Worm (Caenorhabditis elegans): ENCODE data around the gene pcm-1.

pcm-1 gene

ce11 chrV:5963696-5964095, at the start of gene pcm-1:
TSS of gene pcm-1 (minus strand) at chrV:5963882.
- TF ChIP-seq ceh-16 (tag; optimal IDR thresholded peaks at IDR 0.05): no peak
- no peak for TF ChIP-seq nhr-25 (tag; optimal IDR thresholded peaks at IDR 0.05)
- no peak for TF ChIP-seq lin-11 (tag; optimal IDR thresholded peaks at IDR 0.05)
- no peak for TF ChIP-seq unc-62 (GFP tag; optimal IDR thresholded peaks at IDR 0.05)
- no peak for TF ChIP-seq ztf-11 (tag; optimal IDR thresholded peaks at IDR 0.05)
- TF ChIP-seq alr-1 (tag; optimal IDR thresholded peaks at IDR 0.05): no peak
- no peak for TF ChIP-seq nhr-6 (tag; optimal IDR thresholded peaks at IDR 0.05)
- TF ChIP-seq sma-3 (GFP tag; optimal IDR thresholded peaks at IDR 0.05): no peak
- TF ChIP-seq fos-1 (tag; optimal IDR thresholded peaks at IDR 0.05): no peak
- no peak for TF ChIP-seq nhr-77 (tag; optimal IDR thresholded peaks at IDR 0.05)
- no peak for TF ChIP-seq Y55F3AM.14 (GFP tag; optimal IDR thresholded peaks at IDR 0.05)
- no peak for TF ChIP-seq peb-1 (tag; optimal IDR thresholded peaks at IDR 0.05)
- TF ChIP-seq mbf-1 (tag; optimal IDR thresholded peaks at IDR 0.05): no peak
- TF ChIP-seq mdl-1 (tag; optimal IDR thresholded peaks at IDR 0.05): no peak
- TF ChIP-seq nhr-237 (tag; optimal IDR thresholded peaks at IDR 0.05): no peak
- TF ChIP-seq ceh-82 (tag; optimal IDR thresholded peaks at IDR 0.05): no peak
- peak; percentile 66 for TF ChIP-seq F13H6.1 (tag; optimal IDR thresholded peaks at IDR 0.05)
- peak; percentile 31 for TF ChIP-seq gmeb-1 (tag; optimal IDR thresholded peaks at IDR 0.05)
- TF ChIP-seq ZK546.5 (tag; optimal IDR thresholded peaks at IDR 0.05): no peak
- no peak for TF ChIP-seq elt-3 (tag; optimal IDR thresholded peaks at IDR 0.05)
- TF ChIP-seq nhr-11 (tag; optimal IDR thresholded peaks at IDR 0.05): no peak
- peak; percentile 59 for TF ChIP-seq nhr-129 (tag; optimal IDR thresholded peaks at IDR 0.05)
- no peak for TF ChIP-seq ztf-1 (GFP tag; conservative IDR thresholded peaks at IDR 0.05)
- TF ChIP-seq skn-1 (tag; optimal IDR thresholded peaks at IDR 0.05): no peak
- TF ChIP-seq snpc-4 (tag; optimal IDR thresholded peaks at IDR 0.05): no peak
- no peak for TF ChIP-seq R02D3.7 (tag; optimal IDR thresholded peaks at IDR 0.05)
- TF ChIP-seq zag-1 (tag; optimal IDR thresholded peaks at IDR 0.05): no peak
- peak; percentile 20 for TF ChIP-seq sma-9 (GFP tag; optimal IDR thresholded peaks at IDR 0.05)
- TF ChIP-seq sma-9 (tag; optimal IDR thresholded peaks at IDR 0.05): no peak
- TF ChIP-seq ztf-4 (tag; optimal IDR thresholded peaks at IDR 0.05): no peak
- TF ChIP-seq egl-27 (tag; optimal IDR thresholded peaks at IDR 0.05): no peak
- TF ChIP-seq lsy-2 (tag; optimal IDR thresholded peaks at IDR 0.05): peak in 1 of 2 experiments; percentile 58
- TF ChIP-seq lin-39 (tag; optimal IDR thresholded peaks at IDR 0.05): no peak
- no peak for TF ChIP-seq unc-39 (tag; optimal IDR thresholded peaks at IDR 0.05)
- no peak for TF ChIP-seq sem-4 (tag; optimal IDR thresholded peaks at IDR 0.05)
- TF ChIP-seq nhr-21 (tag; optimal IDR thresholded peaks at IDR 0.05): no peak
- TF ChIP-seq C34F6.9 (tag; optimal IDR thresholded peaks at IDR 0.05): peak; percentile 68
- no peak for TF ChIP-seq nhr-23 (tag; optimal IDR thresholded peaks at IDR 0.05)
- no peak for TF ChIP-seq nhr-10 (tag; optimal IDR thresholded peaks at IDR 0.05)
- no peak for TF ChIP-seq mab-5 (tag; optimal IDR thresholded peaks at IDR 0.05)
- no peak for TF ChIP-seq nhr-12 (tag; optimal IDR thresholded peaks at IDR 0.05)
- peak; percentile 58 for TF ChIP-seq unc-55 (GFP tag; optimal IDR thresholded peaks at IDR 0.05)
- TF ChIP-seq dmd-4 (tag; optimal IDR thresholded peaks at IDR 0.05): no peak
- no peak for TF ChIP-seq blmp-1 (tag; optimal IDR thresholded peaks at IDR 0.05; ENCODE audit: insufficient read depth)
- peak; percentile 69 for TF ChIP-seq ama-1 (optimal IDR thresholded peaks at IDR 0.05)
- TF ChIP-seq lin-13 (GFP tag; optimal IDR thresholded peaks at IDR 0.05): no peak
- no peak for TF ChIP-seq aly-2 (tag; optimal IDR thresholded peaks at IDR 0.05)
- TF ChIP-seq crh-2 (tag; optimal IDR thresholded peaks at IDR 0.05): peak; percentile 44
- TF ChIP-seq elt-1 (tag; optimal IDR thresholded peaks at IDR 0.05): no peak

ce11 chrV:6012401-6012800, 48.7 kb upstream of the pcm-1 start:
- TF ChIP-seq nhr-77 (tag; optimal IDR thresholded peaks at IDR 0.05) (no peak), sma-3 (GFP tag; optimal IDR thresholded peaks at IDR 0.05) (peak; percentile 11)
